Worm (Caenorhabditis elegans) whole organism, dauer: Measurements from ENCODE around the gene Y49E10.16.

Experiments
- unc-62 ChIP-seq: sonication (generic microtip); optimal IDR thresholded peaks from 2 replicates; lab custom pipeline; 2017; ENCODE audit warnings: missing biosample characterization, missing genetic modification reagents, missing genetic modification characterization

Gene Y49E10.16

DNA sequence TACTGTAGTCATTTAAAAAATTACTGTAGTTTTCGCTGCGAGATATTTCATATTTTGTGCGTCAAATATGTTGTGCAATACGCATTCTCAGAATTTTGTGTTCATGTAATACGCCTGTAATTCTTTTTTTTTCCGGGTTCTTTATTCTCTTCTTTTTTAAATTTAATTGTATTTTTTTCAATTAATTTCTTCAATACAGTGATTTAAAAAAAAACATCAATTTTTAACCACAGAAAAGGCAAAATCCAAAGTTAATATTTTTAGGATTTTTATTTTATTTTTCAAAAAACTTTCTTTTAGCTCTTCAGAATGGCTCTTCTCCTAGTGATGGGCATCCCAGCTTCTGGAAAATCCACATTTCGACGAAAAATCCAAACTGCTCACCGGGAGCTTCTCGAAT is 36.0 kb downstream of the Y49E10.16 start, which contains the start of gene pstk-1:
pstk-1 (plus strand) TSS at position 301 of the 400 bp plus-strand sequence.
- TF ChIP-seq unc-62 (GFP tag; lab: Kevin White, UChicago): no peak

- TF ChIP-seq unc-62 (GFP tag; lab: Kevin White, UChicago): no peak
Measured at ce11 chrIII:12468869-12469268, 38.6 kb downstream of the Y49E10.16 start, which contains the start of gene Y49E10.29. Gene Y49E10.29, plus strand, starts transcription at chrIII:12469169.

ce11 chrIII:12469800-12470199 is 39.5 kb downstream of the Y49E10.16 start:
- no peak for TF ChIP-seq unc-62 (GFP tag; lab: Kevin White, UChicago)

ce11 chrIII:12470589-12470988 is 40.3 kb downstream of the Y49E10.16 start:
- TF ChIP-seq unc-62 (GFP tag; lab: Kevin White, UChicago): no peak

- no peak for TF ChIP-seq unc-62 (GFP tag; lab: Kevin White, UChicago)
Measured at ce11 chrIII:12472497-12472896, 42.2 kb downstream of the Y49E10.16 start, which contains the start of gene cccp-1. Gene cccp-1, plus strand, starts transcription at chrIII:12472873.
